Fruit fly (Drosophila melanogaster) whole organism, wandering third instar larva: ENCODE results near the gene grk.

Experiments used
- Abd-B ChIP-seq: fragments of >200 bp; optimal IDR thresholded peaks from 2 replicates; lab custom pipeline; 2017; ENCODE audit warnings: missing biosample characterization, missing genetic modification characterization
- CG32264 ChIP-seq: fragments of 200-800 bp; sonication (Bioruptor generic); optimal IDR thresholded peaks from 2 replicates; lab custom pipeline; 2016; ENCODE audit warnings: missing biosample characterization, missing genetic modification characterization
- CG9705 ChIP-seq: fragments of 200-800 bp; sonication (Bioruptor generic); optimal IDR thresholded peaks from 2 replicates; lab custom pipeline; 2018; ENCODE audit warnings: missing biosample characterization, mild to moderate bottlenecking, missing genetic modification characterization
- CrebA ChIP-seq: fragments of 200-800 bp; sonication (Bioruptor generic); optimal IDR thresholded peaks from 2 replicates; lab custom pipeline; 2016; ENCODE audit warnings: missing biosample characterization, mild to moderate bottlenecking, missing genetic modification characterization, borderline replicate concordance
- Dfd ChIP-seq: fragments of >200 bp; optimal IDR thresholded peaks from 2 replicates; lab custom pipeline; 2017; ENCODE audit warnings: missing biosample characterization, missing genetic modification characterization
- Dif ChIP-seq: fragments of 200-275, 200-300 bp; sonication (Bioruptor generic); optimal IDR thresholded peaks from 2 replicates; lab custom pipeline; 2018; ENCODE audit warnings: missing biosample characterization, missing genetic modification characterization; ENCODE audit not compliant: partially characterized antibody
- GATAd ChIP-seq: sonication (Bioruptor generic); optimal IDR thresholded peaks from 2 replicates; lab custom pipeline; 2016; ENCODE audit warnings: missing biosample characterization, missing genetic modification characterization
- HLH106 ChIP-seq: fragments of 200-800 bp; optimal IDR thresholded peaks from 3 replicates; lab custom pipeline; 2019; ENCODE audit warnings: missing biosample characterization, mild to moderate bottlenecking, missing genetic modification characterization, moderate library complexity
- Hnf4 ChIP-seq: fragments of 200-800 bp; sonication (Bioruptor generic); optimal IDR thresholded peaks from 2 replicates; lab custom pipeline; 2016; ENCODE audit warnings: missing biosample characterization, mild to moderate bottlenecking, missing genetic modification characterization
- Hr78 ChIP-seq: fragments of >200 bp; optimal IDR thresholded peaks from 2 replicates; lab custom pipeline; 2017; ENCODE audit warnings: missing biosample characterization, missing genetic modification characterization
- Hr83 ChIP-seq: fragments of 200-300 bp; sonication (Bioruptor generic); optimal IDR thresholded peaks from 2 replicates; lab custom pipeline; 2016; ENCODE audit warnings: missing biosample characterization, mild to moderate bottlenecking, missing genetic modification characterization, moderate library complexity; ENCODE audit not compliant: poor library complexity, severe bottlenecking
- Jra ChIP-seq: sonication (Bioruptor generic); optimal IDR thresholded peaks from 2 replicates; lab custom pipeline; 2016; ENCODE audit warnings: missing biosample characterization, missing genetic modification characterization
- Mio ChIP-seq: sonication (Bioruptor generic); optimal IDR thresholded peaks from 2 replicates; lab custom pipeline; 2016; ENCODE audit warnings: missing biosample characterization, missing genetic modification characterization
- Myc ChIP-seq: fragments of >200 bp; optimal IDR thresholded peaks from 2 replicates; lab custom pipeline; 2017
- N ChIP-seq: fragments of >200 bp; optimal IDR thresholded peaks from 2 replicates; lab custom pipeline; 2018; ENCODE audit warnings: missing biosample characterization, missing external identifiers, missing genetic modification characterization
- OdsH ChIP-seq: fragments of 200-800 bp; sonication (Bioruptor generic); optimal IDR thresholded peaks from 2 replicates; lab custom pipeline; 2016; ENCODE audit warnings: missing biosample characterization, mild to moderate bottlenecking, missing genetic modification characterization
- Vsx2 ChIP-seq: fragments of 200-300, 225-300 bp; sonication (Bioruptor generic); optimal IDR thresholded peaks from 2 replicates; lab custom pipeline; 2018; ENCODE audit warnings: missing biosample characterization, missing genetic modification characterization; ENCODE audit not compliant: partially characterized antibody
- br ChIP-seq: fragments of 200-800 bp; sonication (Bioruptor generic); optimal IDR thresholded peaks from 2 replicates; lab custom pipeline; 2016; ENCODE audit warnings: missing biosample characterization, missing genetic modification characterization
- brk ChIP-seq: fragments of 200-800 bp; sonication (Bioruptor generic); optimal IDR thresholded peaks from 2 replicates; lab custom pipeline; 2016; ENCODE audit warnings: missing biosample characterization, mild to moderate bottlenecking, missing genetic modification characterization
- dl ChIP-seq, 2 experiments: fragments of 175-275, 200-275 bp in 1 of 2; fragments of 200-275 bp in 1 of 2; sonication (Bioruptor generic); optimal IDR thresholded peaks; lab custom pipeline; 2018; ENCODE audit warnings: mild to moderate bottlenecking in 2 of 2, missing biosample characterization in 2 of 2, missing genetic modification characterization in 2 of 2, moderate library complexity in 2 of 2; ENCODE audit not compliant: partially characterized antibody in 2 of 2, insufficient read depth in 1 of 2
- dmrt93B ChIP-seq: fragments of 200-800 bp; sonication (Bioruptor generic); optimal IDR thresholded peaks from 2 replicates; lab custom pipeline; 2018; ENCODE audit warnings: missing biosample characterization, mild to moderate bottlenecking, missing genetic modification characterization
- dsf ChIP-seq: sonication (Bioruptor generic); optimal IDR thresholded peaks from 2 replicates; lab custom pipeline; 2016; ENCODE audit warnings: missing biosample characterization, missing genetic modification characterization, borderline replicate concordance
- ey ChIP-seq: fragments of 200-800 bp; sonication (Bioruptor generic); optimal IDR thresholded peaks from 2 replicates; lab custom pipeline; 2016; ENCODE audit warnings: missing biosample characterization, missing genetic modification characterization
- foxo ChIP-seq, 2 experiments: fragments of 200-800 bp; sonication (Bioruptor generic); optimal IDR thresholded peaks; 2 replicates in 1 of 2; 3 replicates in 1 of 2; lab custom pipeline; 2016 to 2017; ENCODE audit warnings: missing biosample characterization in 2 of 2, missing genetic modification characterization in 2 of 2
- fru ChIP-seq: fragments of 200-800 bp; sonication (Bioruptor generic); optimal IDR thresholded peaks from 3 replicates; lab custom pipeline; 2016; ENCODE audit warnings: missing biosample characterization, mild to moderate bottlenecking, missing genetic modification characterization
- h ChIP-seq: fragments of 200-800 bp; sonication (Bioruptor generic); optimal IDR thresholded peaks from 3 replicates; lab custom pipeline; 2016; ENCODE audit warnings: missing biosample characterization, mild to moderate bottlenecking, missing genetic modification characterization
- jim ChIP-seq: fragments of 175-275, 200-325 bp; sonication (Bioruptor generic); optimal IDR thresholded peaks from 2 replicates; lab custom pipeline; 2016; ENCODE audit warnings: missing biosample characterization, mild to moderate bottlenecking, missing genetic modification characterization
- lola ChIP-seq: fragments of >200 bp; optimal IDR thresholded peaks from 2 replicates; lab custom pipeline; 2017; ENCODE audit warnings: missing biosample characterization, missing genetic modification characterization
- pan ChIP-seq: fragments of >200 bp; optimal IDR thresholded peaks from 2 replicates; lab custom pipeline; 2017
- psq ChIP-seq: fragments of 200-800 bp; sonication (Bioruptor generic); optimal IDR thresholded peaks from 3 replicates; lab custom pipeline; 2017; ENCODE audit warnings: missing biosample characterization, mild to moderate bottlenecking, missing genetic modification characterization, moderate library complexity
- rgr ChIP-seq: fragments of 200-800 bp; sonication (Bioruptor generic); optimal IDR thresholded peaks from 3 replicates; lab custom pipeline; 2016; ENCODE audit warnings: missing biosample characterization, mild to moderate bottlenecking, missing genetic modification characterization
- sage ChIP-seq: fragments of 200-800 bp; sonication (Bioruptor generic); optimal IDR thresholded peaks from 2 replicates; lab custom pipeline; 2016; ENCODE audit warnings: missing biosample characterization, mild to moderate bottlenecking, missing genetic modification characterization
- sv ChIP-seq: fragments of 200-800 bp; sonication (Bioruptor generic); optimal IDR thresholded peaks from 3 replicates; lab custom pipeline; 2016; ENCODE audit warnings: missing biosample characterization, missing genetic modification characterization
- tai ChIP-seq: sonication (Bioruptor generic); optimal IDR thresholded peaks from 2 replicates; lab custom pipeline; 2016; ENCODE audit warnings: missing biosample characterization, missing genetic modification characterization
- usp ChIP-seq: fragments of >200 bp; optimal IDR thresholded peaks from 2 replicates; lab custom pipeline; 2017; ENCODE audit warnings: missing biosample characterization, missing genetic modification characterization
- woc ChIP-seq: sonication (Bioruptor generic); optimal IDR thresholded peaks from 2 replicates; lab custom pipeline; 2016; ENCODE audit warnings: missing biosample characterization, mild to moderate bottlenecking, missing genetic modification characterization

Gene grk

DNA sequence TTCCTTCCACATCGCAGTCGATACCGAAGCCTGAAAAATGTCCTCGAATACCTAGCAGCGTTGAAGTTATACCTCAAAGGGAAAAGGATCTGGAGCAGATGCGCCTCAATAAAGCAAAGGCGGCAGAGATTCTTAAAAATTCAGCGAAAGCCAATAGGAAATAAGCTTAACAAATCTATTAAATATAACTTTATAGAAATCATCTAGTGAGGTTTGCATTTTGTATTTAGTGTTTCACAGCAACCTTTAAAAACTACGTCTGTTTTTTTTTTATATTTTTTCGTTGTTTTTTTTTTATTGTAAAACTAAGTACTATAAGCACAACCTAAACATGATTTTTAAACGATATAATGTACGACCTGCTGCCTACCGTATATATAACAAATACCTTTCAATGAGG lies 8.7 kb upstream of the grk start, which contains the start of gene CG31897:
TSS of gene CG31897 (plus strand) at position 301 of the 400 bp plus-strand sequence.
- TF ChIP-seq HLH106 (no peak), Hr83 (GFP tag; lab: Kevin White, UChicago) (no peak), woc (GFP tag; lab: Kevin White, UChicago) (no peak), N (GFP tag; lab: Kevin White, UChicago) (no peak), tai (no peak), CrebA (no peak), Mio (GFP tag; lab: Kevin White, UChicago) (no peak), OdsH (GFP tag; lab: Kevin White, UChicago) (no peak), ey (GFP tag; lab: Kevin White, UChicago) (no peak), usp (GFP tag; lab: Kevin White, UChicago) (no peak), CG32264 (GFP tag; lab: Kevin White, UChicago) (no peak), psq (GFP tag; lab: Kevin White, UChicago) (no peak), brk (GFP tag; lab: Kevin White, UChicago) (no peak), Myc (lab: Kevin White, UChicago) (no peak), Abd-B (GFP tag; lab: Kevin White, UChicago) (no peak), jim (GFP tag; lab: Kevin White, UChicago) (no peak), CG9705 (GFP tag; lab: Kevin White, UChicago) (no peak), sage (no peak)

DNA sequence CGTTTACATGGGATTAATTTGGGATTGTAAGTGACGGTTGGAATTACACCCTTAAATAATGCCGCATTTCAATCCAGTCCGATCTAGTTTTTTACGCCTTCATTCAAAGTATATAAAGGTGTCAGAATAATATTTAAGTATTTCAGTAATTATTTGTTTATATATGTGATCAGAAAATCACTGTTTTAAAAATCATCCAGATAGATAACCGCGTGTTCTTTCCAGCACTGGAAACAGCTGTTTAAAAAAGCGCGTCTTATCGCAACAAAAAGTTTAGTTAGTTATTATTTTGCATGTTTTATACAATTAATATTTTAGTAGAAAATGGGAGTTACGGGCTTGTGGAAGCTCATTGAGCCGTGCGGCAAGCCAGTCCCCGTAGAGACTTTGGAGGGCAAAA lies 4.7 kb upstream of the grk start, which contains the start of gene mus201:
TSS of gene mus201 (plus strand) at position 118 of the 400 bp plus-strand sequence.
- TF ChIP-seq CG9705 (GFP tag; lab: Kevin White, UChicago) (peak; percentile 0), br (GFP tag; lab: Kevin White, UChicago) (no peak)

DNA sequence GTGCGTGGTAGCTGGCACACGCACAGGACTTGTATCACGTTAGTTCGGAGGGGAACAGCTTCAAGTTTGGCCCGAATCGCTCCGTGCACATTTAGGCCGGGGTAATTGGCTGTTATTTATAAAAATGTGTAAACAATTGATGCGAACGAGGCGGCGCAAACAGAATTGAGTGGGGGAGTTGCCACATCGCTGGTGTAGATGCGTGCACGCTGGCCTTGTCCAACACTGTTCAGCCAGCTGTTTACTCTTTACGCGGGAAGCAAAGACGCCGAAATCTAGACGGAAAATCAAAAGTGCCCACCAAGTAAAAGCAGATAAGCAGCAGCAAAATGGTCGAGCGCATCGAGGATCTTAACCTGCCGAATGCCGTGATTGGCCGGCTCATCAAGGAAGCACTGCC lies 3.8 kb upstream of the grk start, which contains the start of the genes D12 and Chrac-14:
TSS of gene D12 (minus strand) at position 190 of the 400 bp plus-strand sequence.
TSS of gene Chrac-14 (plus strand) at position 230 of the 400 bp plus-strand sequence.
- TF ChIP-seq sv (GFP tag; lab: Kevin White, UChicago) (no peak), GATAd (GFP tag; lab: Kevin White, UChicago) (no peak), dsf (GFP tag; lab: Kevin White, UChicago) (no peak), Hr78 (GFP tag; lab: Kevin White, UChicago) (no peak), Hr83 (GFP tag; lab: Kevin White, UChicago) (peak; percentile 87), Dif (no peak), psq (GFP tag; lab: Kevin White, UChicago) (peak; percentile 41), Myc (lab: Kevin White, UChicago) (peak; percentile 0), dl (GFP tag; optimal IDR thresholded peaks at IDR 0.05; lab: Kevin White, UChicago; ENCODE audit: insufficient read depth in 1 of 2, partially characterized antibody in 2 of 2) (no peak), Dfd (GFP tag; lab: Kevin White, UChicago) (no peak), br (GFP tag; lab: Kevin White, UChicago) (no peak), dmrt93B (GFP tag; lab: Kevin White, UChicago) (no peak), woc (GFP tag; lab: Kevin White, UChicago) (no peak), usp (GFP tag; lab: Kevin White, UChicago) (no peak), HLH106 (no peak), Vsx2 (GFP tag; lab: Kevin White, UChicago) (no peak), OdsH (GFP tag; lab: Kevin White, UChicago) (peak; percentile 4), h (GFP tag; lab: Kevin White, UChicago) (no peak), rgr (GFP tag; lab: Kevin White, UChicago) (no peak), pan (no peak), brk (GFP tag; lab: Kevin White, UChicago) (no peak), foxo (GFP tag; optimal IDR thresholded peaks at IDR 0.05; lab: Kevin White, UChicago) (no peak), ey (GFP tag; lab: Kevin White, UChicago) (no peak), Jra (GFP tag; lab: Kevin White, UChicago) (no peak), fru (GFP tag; lab: Kevin White, UChicago) (no peak)

DNA sequence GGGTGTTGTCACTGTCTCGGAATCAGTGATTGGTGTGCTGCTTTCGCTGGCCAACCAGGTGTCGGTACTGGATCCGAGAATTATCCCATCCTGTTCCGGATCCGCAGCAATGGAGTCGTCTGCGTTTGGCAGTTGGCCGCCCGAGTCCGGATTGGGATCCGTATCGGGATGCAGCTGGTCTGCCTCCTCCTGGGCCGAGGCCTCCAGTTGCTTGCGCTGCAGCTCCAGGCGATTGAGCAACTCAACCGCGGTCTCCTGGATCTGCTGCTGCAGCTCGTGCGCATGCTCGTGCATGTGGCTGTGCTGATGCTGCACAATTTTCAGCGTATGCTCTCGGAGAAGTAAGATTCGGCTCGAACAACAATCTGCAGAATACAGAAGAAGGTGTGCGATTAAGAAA lies 1.3 kb downstream of the grk start:
- no peak for TF ChIP-seq ey (GFP tag; lab: Kevin White, UChicago)
- no peak for TF ChIP-seq lola (GFP tag; lab: Kevin White, UChicago)
- TF ChIP-seq rgr (GFP tag; lab: Kevin White, UChicago), result no peak
- no peak for TF ChIP-seq Myc (lab: Kevin White, UChicago)
- TF ChIP-seq psq (GFP tag; lab: Kevin White, UChicago), result no peak
- no peak for TF ChIP-seq GATAd (GFP tag; lab: Kevin White, UChicago)
- no peak for TF ChIP-seq Hnf4 (GFP tag; lab: Kevin White, UChicago)
